Worm (Caenorhabditis elegans): ENCODE data around the gene gst-19.
"Not testable (repeated sequence)": the region's sequence is repeated elsewhere in the genome, so short reads cannot be mapped to it uniquely, and the experiment has no call there.

- not testable (repeated sequence) for TF ChIP-seq unc-62 (GFP tag; optimal IDR thresholded peaks at IDR 0.05); nhr-27 (tag; optimal IDR thresholded peaks at IDR 0.05); madf-10 (tag; optimal IDR thresholded peaks at IDR 0.05); mxl-1 (tag; optimal IDR thresholded peaks at IDR 0.05); F10E7.11 (tag; optimal IDR thresholded peaks at IDR 0.05); aptf-3 (GFP tag; IDR thresholded peaks at IDR 0.05); hlh-12 (tag; optimal IDR thresholded peaks at IDR 0.05); snpc-4 (GFP tag; optimal IDR thresholded peaks at IDR 0.05); snpc-4 (tag; optimal IDR thresholded peaks at IDR 0.05); F23B12.7 (tag; optimal IDR thresholded peaks at IDR 0.05; ENCODE audit: insufficient read depth); sea-2 (GFP tag; IDR thresholded peaks at IDR 0.05)
These were observed 35.0 kb upstream of the gst-19 start, which contains the start of gene C31C9.6 for ce11 chrII:13661990-13662389.

Data from whole organism, young adult.